Worm (Caenorhabditis elegans) whole organism, L3 larva: ENCODE results near the gene lipl-2.

Experiments
- R02D3.7 ChIP-seq: fragments of 150-350 bp; optimal IDR thresholded peaks from 2 replicates; lab custom pipeline; 2014; ENCODE audit warnings: missing biosample characterization, missing genetic modification characterization
- ZK546.5 ChIP-seq: sonication (generic microtip); optimal IDR thresholded peaks from 2 replicates; lab custom pipeline; 2017; ENCODE audit warnings: missing biosample characterization, missing genetic modification characterization
- aly-2 ChIP-seq: fragments of 150-350 bp; optimal IDR thresholded peaks from 2 replicates; lab custom pipeline; 2014; ENCODE audit warnings: missing biosample characterization, missing genetic modification characterization
- ceh-16 ChIP-seq: sonication (generic microtip); optimal IDR thresholded peaks from 2 replicates; lab custom pipeline; 2017; ENCODE audit warnings: missing biosample characterization, missing genetic modification characterization
- ceh-28 ChIP-seq: fragments of 150-350 bp; optimal IDR thresholded peaks from 2 replicates; lab custom pipeline; 2014; ENCODE audit warnings: missing biosample characterization, missing genetic modification reagents, missing genetic modification characterization
- ceh-82 ChIP-seq: fragments of 150-350 bp; optimal IDR thresholded peaks from 2 replicates; lab custom pipeline; 2014; ENCODE audit warnings: missing biosample characterization, missing genetic modification characterization
- daf-12 ChIP-seq: fragments of 150-350 bp; optimal IDR thresholded peaks from 2 replicates; lab custom pipeline; 2014; ENCODE audit warnings: missing biosample characterization, missing genetic modification reagents, missing genetic modification characterization
- egl-5 ChIP-seq: fragments of 150-350 bp; optimal IDR thresholded peaks from 2 replicates; lab custom pipeline; 2017; ENCODE audit warnings: missing biosample characterization, missing genetic modification reagents, missing genetic modification characterization, inconsistent platforms
- elt-1 ChIP-seq: fragments of 150-350 bp; optimal IDR thresholded peaks from 2 replicates; lab custom pipeline; 2014; ENCODE audit warnings: missing biosample characterization, missing genetic modification characterization
- elt-2 ChIP-seq: sonication (generic microtip); optimal IDR thresholded peaks from 2 replicates; lab custom pipeline; 2016; ENCODE audit warnings: missing genetic modification reagents, mild to moderate bottlenecking, missing genetic modification characterization, missing compliant biosample characterization
- eor-1 ChIP-seq, 2 experiments: fragments of 150-350 bp; optimal IDR thresholded peaks; 2 replicates each; lab custom pipeline; 2014 to 2018; ENCODE audit warnings: missing biosample characterization in 2 of 2, missing genetic modification characterization in 2 of 2
- fkh-10 ChIP-seq: sonication (generic microtip); optimal IDR thresholded peaks from 2 replicates; lab custom pipeline; 2017; ENCODE audit warnings: missing biosample characterization, missing genetic modification reagents, missing genetic modification characterization
- fkh-2 ChIP-seq: fragments of 150-350 bp; optimal IDR thresholded peaks from 2 replicates; lab custom pipeline; 2014; ENCODE audit warnings: missing biosample characterization, missing genetic modification reagents, missing genetic modification characterization
- fos-1 ChIP-seq: fragments of 150-350 bp; optimal IDR thresholded peaks from 2 replicates; lab custom pipeline; 2014; ENCODE audit warnings: missing biosample characterization, missing genetic modification characterization
- hmg-11 ChIP-seq: sonication (generic microtip); optimal IDR thresholded peaks from 2 replicates; lab custom pipeline; 2016; ENCODE audit warnings: missing genetic modification characterization, missing compliant biosample characterization
- lin-39 ChIP-seq: fragments of 150-350 bp; optimal IDR thresholded peaks from 2 replicates; lab custom pipeline; 2018; ENCODE audit warnings: missing biosample characterization, missing genetic modification reagents, missing genetic modification characterization
- lsy-12 ChIP-seq: sonication (generic microtip); optimal IDR thresholded peaks from 2 replicates; lab custom pipeline; 2016; ENCODE audit warnings: mild to moderate bottlenecking, missing genetic modification characterization, missing compliant biosample characterization
- mml-1 ChIP-seq: fragments of 150-350 bp; sonication (generic microtip); optimal IDR thresholded peaks from 3 replicates; lab custom pipeline; 2014; ENCODE audit warnings: missing biosample characterization, missing genetic modification characterization
- nfya-1 ChIP-seq: sonication (generic microtip); optimal IDR thresholded peaks from 2 replicates; lab custom pipeline; 2017; ENCODE audit warnings: missing genetic modification characterization, mild to moderate bottlenecking, missing compliant biosample characterization, antibody characterized with exemption, moderate library complexity; ENCODE audit not compliant: insufficient read depth
- nhr-11 ChIP-seq: fragments of 150-350 bp; optimal IDR thresholded peaks from 2 replicates; lab custom pipeline; 2014; ENCODE audit warnings: missing biosample characterization, missing genetic modification characterization
- nhr-12 ChIP-seq: fragments of 150-350 bp; optimal IDR thresholded peaks from 2 replicates; lab custom pipeline; 2014; ENCODE audit warnings: missing biosample characterization, missing genetic modification characterization
- nhr-237 ChIP-seq: fragments of 150-350 bp; optimal IDR thresholded peaks from 2 replicates; lab custom pipeline; 2014; ENCODE audit warnings: missing biosample characterization, missing genetic modification characterization
- nhr-25 ChIP-seq: sonication (generic microtip); optimal IDR thresholded peaks from 2 replicates; lab custom pipeline; 2017; ENCODE audit warnings: missing biosample characterization, missing genetic modification characterization
- nhr-28 ChIP-seq: fragments of 150-350 bp; optimal IDR thresholded peaks from 2 replicates; lab custom pipeline; 2014; ENCODE audit warnings: missing biosample characterization, missing genetic modification characterization
- nhr-43 ChIP-seq: sonication (generic microtip); optimal IDR thresholded peaks from 2 replicates; lab custom pipeline; 2016; ENCODE audit warnings: mild to moderate bottlenecking, missing genetic modification characterization, missing compliant biosample characterization; ENCODE audit not compliant: poor library complexity, severe bottlenecking
- nhr-67 ChIP-seq: fragments of 150-350 bp; optimal IDR thresholded peaks from 2 replicates; lab custom pipeline; 2014; ENCODE audit warnings: missing biosample characterization, missing genetic modification characterization
- nhr-76 ChIP-seq: fragments of 150-350 bp; sonication (generic microtip); optimal IDR thresholded peaks from 5 replicates; lab custom pipeline; 2014; ENCODE audit warnings: missing biosample characterization, missing genetic modification characterization
- nhr-77 ChIP-seq: fragments of 150-350 bp; optimal IDR thresholded peaks from 2 replicates; lab custom pipeline; 2014; ENCODE audit warnings: missing biosample characterization, missing genetic modification characterization
- pha-4 ChIP-seq: fragments of 150-350 bp; optimal IDR thresholded peaks from 2 replicates; lab custom pipeline; 2014; ENCODE audit warnings: missing biosample characterization, missing genetic modification reagents, missing genetic modification characterization
- pqm-1 ChIP-seq: fragments of 150-350 bp; optimal IDR thresholded peaks from 2 replicates; lab custom pipeline; 2017; ENCODE audit warnings: missing biosample characterization, missing genetic modification characterization, inconsistent platforms
- skn-1 ChIP-seq: fragments of 150-350 bp; optimal IDR thresholded peaks from 2 replicates; lab custom pipeline; 2014; ENCODE audit warnings: missing biosample characterization, missing genetic modification characterization
- snpc-4 ChIP-seq: fragments of 150-350 bp; optimal IDR thresholded peaks from 2 replicates; lab custom pipeline; 2014; ENCODE audit warnings: missing biosample characterization, missing genetic modification characterization
- tbx-2 ChIP-seq: sonication (generic microtip); optimal IDR thresholded peaks from 2 replicates; lab custom pipeline; 2016; ENCODE audit warnings: mild to moderate bottlenecking, missing genetic modification characterization, missing compliant biosample characterization
- unc-39 ChIP-seq: sonication (generic microtip); optimal IDR thresholded peaks from 4 replicates; lab custom pipeline; 2017; ENCODE audit warnings: missing biosample characterization, missing genetic modification characterization
- unc-62 ChIP-seq: fragments of 150-350 bp; sonication (generic microtip); optimal IDR thresholded peaks from 4 replicates; lab custom pipeline; 2014; ENCODE audit warnings: missing biosample characterization, missing genetic modification reagents, missing genetic modification characterization
- zag-1 ChIP-seq: fragments of 150-350 bp; optimal IDR thresholded peaks from 2 replicates; lab custom pipeline; 2014; ENCODE audit warnings: missing biosample characterization, missing genetic modification characterization
- ztf-4 ChIP-seq: fragments of 150-350 bp; optimal IDR thresholded peaks from 2 replicates; lab custom pipeline; 2014; ENCODE audit warnings: missing biosample characterization, missing genetic modification characterization

lipl-2 gene

DNA sequence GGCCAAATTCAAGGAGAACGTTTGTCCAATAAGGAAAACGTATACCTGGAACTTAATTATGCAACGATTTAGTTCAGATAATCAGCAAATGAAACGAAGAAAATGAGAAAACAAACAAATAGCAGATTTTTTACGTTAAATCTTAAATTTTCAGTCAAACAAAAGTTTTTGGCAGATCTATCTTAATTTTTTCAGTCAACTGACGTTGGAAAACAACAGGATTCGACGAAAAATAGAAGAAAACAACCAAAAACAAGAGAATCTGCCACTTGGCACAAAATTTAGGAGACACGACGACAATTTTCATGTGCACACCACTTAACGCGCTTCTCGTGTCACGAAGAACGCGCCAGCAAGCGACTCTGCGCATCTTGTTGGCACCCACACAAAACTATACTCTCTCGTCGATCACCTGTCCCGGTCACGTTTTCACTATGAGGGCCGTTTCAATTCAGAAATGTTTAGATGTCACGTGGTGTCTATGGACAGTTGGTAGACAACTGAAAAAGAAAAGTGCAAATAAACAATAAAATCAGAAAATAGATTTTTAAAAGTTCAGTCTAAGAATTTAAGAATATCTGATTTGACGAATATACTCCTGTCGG lies 1.6 kb upstream of the lipl-2 start, which contains the start of gene ztf-7 (continued):
- TF ChIP-seq nhr-43 (peak; percentile 97), ceh-16 (tag; lab: Kevin White, UChicago) (peak; percentile 50), elt-2 (tag; lab: Kevin White, UChicago) (peak; percentile 89), pha-4 (tag; lab: Kevin White, UChicago) (peak; percentile 96), nhr-25 (peak; percentile 99), nfya-1 (tag; lab: Kevin White, UChicago) (peak; percentile 94), elt-1 (peak; percentile 76), skn-1 (tag; lab: Kevin White, UChicago) (peak; percentile 68), hmg-11 (tag; lab: Kevin White, UChicago) (peak; percentile 80), tbx-2 (peak; percentile 88), ceh-28 (peak; percentile 80), lin-39 (peak; percentile 95), zag-1 (tag; lab: Kevin White, UChicago) (no peak), snpc-4 (tag; lab: Kevin White, UChicago) (peak; percentile 93), unc-39 (tag; lab: Kevin White, UChicago) (no peak), fos-1 (no peak), mml-1 (no peak), lsy-12 (peak; percentile 96), nhr-67 (tag; lab: Kevin White, UChicago) (no peak), fkh-2 (no peak), pqm-1 (tag; lab: Kevin White, UChicago) (peak; percentile 73), nhr-11 (tag; lab: Kevin White, UChicago) (peak; percentile 80), nhr-76 (tag; lab: Kevin White, UChicago) (no peak), R02D3.7 (tag; lab: Kevin White, UChicago) (peak; percentile 62), eor-1 (tag; optimal IDR thresholded peaks at IDR 0.05; lab: Kevin White, UChicago) (no peak), nhr-237 (tag; lab: Kevin White, UChicago) (no peak), ZK546.5 (tag; lab: Kevin White, UChicago) (no peak), aly-2 (tag; lab: Kevin White, UChicago) (no peak)

DNA sequence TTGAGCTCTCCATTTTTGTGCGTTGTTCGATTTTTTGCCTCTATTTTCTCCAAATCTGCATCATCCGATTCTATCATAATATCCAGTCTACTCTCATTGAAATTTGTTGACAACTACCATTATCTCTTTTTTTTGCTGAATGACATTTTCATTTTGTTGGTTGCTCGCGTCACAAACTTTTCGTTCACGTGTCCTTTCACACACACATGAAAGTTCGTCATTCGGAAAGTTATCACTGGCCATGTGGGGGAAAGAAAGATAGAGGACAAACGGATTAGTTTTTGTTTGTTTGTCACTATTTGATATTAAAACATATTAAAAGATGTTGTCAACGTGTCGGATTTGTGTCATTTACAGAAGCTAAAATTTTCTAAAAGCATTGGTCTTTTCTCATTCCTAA lies 3.6 kb downstream of the lipl-2 start:
- TF ChIP-seq elt-2 (tag; lab: Kevin White, UChicago) (peak; percentile 23), nhr-11 (tag; lab: Kevin White, UChicago) (no peak)
- TF ChIP-seq, all 47 proteins: peak for 1

DNA sequence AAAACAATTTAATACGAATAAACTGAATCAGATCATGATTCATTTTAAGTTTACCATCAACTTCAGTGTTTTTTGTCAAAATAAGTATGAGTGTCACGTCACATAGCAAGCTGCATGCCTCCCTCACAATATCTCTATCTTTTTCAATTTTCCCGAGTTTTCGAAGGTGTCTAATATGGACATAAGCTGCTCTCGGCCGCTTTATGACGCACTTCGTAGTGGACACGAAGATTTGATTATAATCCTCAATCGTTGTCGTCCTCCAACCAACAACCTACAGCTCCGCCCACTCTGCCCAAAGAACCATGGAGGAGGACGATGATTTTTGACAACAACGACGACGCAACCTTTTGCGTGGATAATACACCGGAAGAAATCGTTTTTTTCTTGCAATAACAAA lies 4.6 kb downstream of the lipl-2 start:
- TF ChIP-seq nhr-77 (tag; lab: Kevin White, UChicago) = no peak
- TF ChIP-seq ceh-82 (tag; lab: Kevin White, UChicago) = no peak
- no peak for TF ChIP-seq unc-62 (GFP tag; lab: Kevin White, UChicago)
- no peak for TF ChIP-seq pqm-1 (tag; lab: Kevin White, UChicago)
- TF ChIP-seq unc-39 (tag; lab: Kevin White, UChicago) = no peak
- TF ChIP-seq ztf-4 = no peak
- no peak for TF ChIP-seq nhr-28 (tag; lab: Kevin White, UChicago)
- TF ChIP-seq daf-12 = no peak
- no peak for TF ChIP-seq nhr-12 (tag; lab: Kevin White, UChicago)
- no peak for TF ChIP-seq nhr-25
- TF ChIP-seq ceh-28 = no peak

DNA sequence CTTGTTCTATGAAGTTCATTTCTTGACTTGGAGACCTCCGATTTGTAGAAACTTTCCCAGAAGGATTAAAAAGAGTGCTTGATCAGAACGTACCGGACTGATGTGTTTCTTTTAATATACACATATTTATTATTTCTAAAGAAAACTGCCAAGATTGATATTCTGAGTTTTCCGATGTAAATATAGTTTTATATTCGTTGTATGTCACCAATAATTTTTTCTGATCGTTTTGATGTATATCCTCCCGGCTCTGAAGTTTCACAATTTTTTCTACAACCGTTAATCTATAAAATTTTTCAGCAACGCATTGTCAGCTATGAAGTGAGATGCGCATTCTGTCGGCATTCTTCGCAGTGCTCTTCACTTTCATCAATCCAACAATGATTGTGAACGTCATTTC lies 5.2 kb downstream of the lipl-2 start, which contains the start of gene F46B6.9:
F46B6.9 (plus strand) TSS at position 301 of the 400 bp plus-strand sequence.
- TF ChIP-seq lin-39 = no peak
- TF ChIP-seq egl-5 = no peak
- no peak for TF ChIP-seq nfya-1 (tag; lab: Kevin White, UChicago)
- TF ChIP-seq nhr-237 (tag; lab: Kevin White, UChicago) = no peak
- no peak for TF ChIP-seq nhr-43
- no peak for TF ChIP-seq elt-1
- TF ChIP-seq nhr-28 (tag; lab: Kevin White, UChicago) = no peak
- no peak for TF ChIP-seq tbx-2
- no peak for TF ChIP-seq pha-4 (tag; lab: Kevin White, UChicago)
- no peak for TF ChIP-seq skn-1 (tag; lab: Kevin White, UChicago)
- TF ChIP-seq fkh-10 (GFP tag; lab: Kevin White, UChicago) = no peak
- no peak for TF ChIP-seq ZK546.5 (tag; lab: Kevin White, UChicago)
